Fruit fly (Drosophila melanogaster): ENCODE measurements around the gene Tspo.

Tspo gene

DNA sequence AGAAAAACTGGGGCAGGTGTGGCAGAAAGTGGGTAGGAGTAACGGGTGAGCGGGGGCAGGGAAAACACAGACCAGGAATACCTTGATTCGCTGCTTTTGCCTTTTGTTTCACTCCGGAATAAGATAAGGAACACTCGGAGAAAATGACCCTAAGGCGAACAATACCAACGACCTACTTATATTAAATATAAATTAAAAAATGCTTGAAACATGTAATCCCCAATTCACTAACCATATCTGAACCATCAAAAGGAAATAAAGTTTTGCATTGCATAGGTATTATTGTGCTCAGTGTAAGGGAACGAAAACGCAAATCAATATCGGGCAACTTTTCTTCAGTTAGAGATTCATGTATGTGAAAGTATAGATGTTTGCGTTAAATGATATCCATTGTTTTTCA lies 47.4 kb upstream of the Tspo start (continued):
- TF ChIP-seq CG4424 (GFP tag; optimal IDR thresholded peaks at IDR 0.05) (peak; percentile 45), CG15011 (GFP tag; optimal IDR thresholded peaks at IDR 0.05) (no peak), CG15269 (tag; optimal IDR thresholded peaks at IDR 0.05) (peak; percentile 69), nerfin-2 (GFP tag; IDR thresholded peaks at IDR 0.05; ENCODE audit: partially characterized antibody) (no peak), CG7357 (GFP tag; IDR thresholded peaks at IDR 0.05) (no peak), z (GFP tag; IDR thresholded peaks at IDR 0.05) (no peak), Hr39 (optimal IDR thresholded peaks at IDR 0.05) (no peak), MESR4 (GFP tag; optimal IDR thresholded peaks at IDR 0.05) (no peak), CG1832 (GFP tag; optimal IDR thresholded peaks at IDR 0.05) (no peak), CG17186 (GFP tag; optimal IDR thresholded peaks at IDR 0.05) (no peak), pros (GFP tag; optimal IDR thresholded peaks at IDR 0.05) (no peak), Atf3 (GFP tag; optimal IDR thresholded peaks at IDR 0.05) (no peak), CG7271 (tag; optimal IDR thresholded peaks at IDR 0.05) (no peak), Bdp1 (GFP tag; optimal IDR thresholded peaks at IDR 0.05) (no peak), ab (GFP tag; optimal IDR thresholded peaks at IDR 0.05) (no peak), da (GFP tag; optimal IDR thresholded peaks at IDR 0.05) (no peak), CG7745 (tag; optimal IDR thresholded peaks at IDR 0.05) (no peak), trh (GFP tag; optimal IDR thresholded peaks at IDR 0.05) (peak; percentile 46), CG8478 (optimal IDR thresholded peaks at IDR 0.05) (no peak), chm (GFP tag; IDR thresholded peaks at IDR 0.05) (peak; percentile 49; the same call in 1 of the 2 replicates), dimm (GFP tag; IDR thresholded peaks at IDR 0.05) (peak; percentile 41; the same call in 1 of the 2 replicates), CG6689 (GFP tag; IDR thresholded peaks at IDR 0.05) (peak; percentile 36; the same call in 1 of the 2 replicates), CG3726 (GFP tag; IDR thresholded peaks at IDR 0.05) (no peak), CG3838 (GFP tag; optimal IDR thresholded peaks at IDR 0.05) (no peak), D19B (GFP tag; optimal IDR thresholded peaks at IDR 0.05) (no peak), ac (GFP tag; optimal IDR thresholded peaks at IDR 0.05) (peak; percentile 24), CG11696 (GFP tag; IDR thresholded peaks at IDR 0.05) (no peak), CG5245 (GFP tag; optimal IDR thresholded peaks at IDR 0.05) (peak; percentile 63), gro (GFP tag; optimal IDR thresholded peaks at IDR 0.05) (no peak), odd (GFP tag; optimal IDR thresholded peaks at IDR 0.05) (peak; percentile 25), trem (tag; optimal IDR thresholded peaks at IDR 0.05) (peak; percentile 22), p53 (GFP tag; optimal IDR thresholded peaks at IDR 0.05) (no peak), C15 (GFP tag; IDR thresholded peaks at IDR 0.05) (no peak), nmo (GFP tag; optimal IDR thresholded peaks at IDR 0.05) (peak; percentile 74), ERR (GFP tag; optimal IDR thresholded peaks at IDR 0.05) (no peak), CG14710 (tag; optimal IDR thresholded peaks at IDR 0.05) (peak; percentile 19), pb (GFP tag; optimal IDR thresholded peaks at IDR 0.05) (no peak), CG3407 (GFP tag; optimal IDR thresholded peaks at IDR 0.05) (peak; percentile 43), lov (optimal IDR thresholded peaks at IDR 0.05) (no peak), lov (GFP tag; IDR thresholded peaks at IDR 0.05) (no peak), CG7372 (GFP tag; IDR thresholded peaks at IDR 0.05) (no peak), zfh1 (GFP tag; IDR thresholded peaks at IDR 0.05) (peak; percentile 77), stc (GFP tag; IDR thresholded peaks at IDR 0.05) (peak; percentile 54; the same call in 1 of the 2 replicates), CG13424 (tag; optimal IDR thresholded peaks at IDR 0.05) (peak; percentile 64), vvl (GFP tag; IDR thresholded peaks at IDR 0.05) (peak; percentile 84), CG43689 (GFP tag; IDR thresholded peaks at IDR 0.05) (0 out of 2 replicates have a peak, but pooled peaks have one; percentile 24), CG12299 (tag; optimal IDR thresholded peaks at IDR 0.05) (peak; percentile 18), crc (GFP tag; optimal IDR thresholded peaks at IDR 0.05) (no peak), Max (GFP tag; optimal IDR thresholded peaks at IDR 0.05) (peak; percentile 52), Sox100B (GFP tag; optimal IDR thresholded peaks at IDR 0.05) (no peak), tx (GFP tag; optimal IDR thresholded peaks at IDR 0.05) (no peak), chif (GFP tag; optimal IDR thresholded peaks at IDR 0.05) (peak; percentile 38 to 55), h (optimal IDR thresholded peaks at IDR 0.05) (no peak)
